Worm (Caenorhabditis elegans) whole organism, mixed stage, embryonic: Measurements from ENCODE around the gene basl-1.

Source experiments
- ces-1 ChIP-seq: fragments of 150-350 bp; optimal IDR thresholded peaks from 2 replicates; lab custom pipeline; 2014; ENCODE audit warnings: missing biosample characterization, missing genetic modification reagents, missing genetic modification characterization
- ham-2 ChIP-seq: fragments of 200-800 bp; sonication (Bioruptor generic); optimal IDR thresholded peaks from 2 replicates; lab custom pipeline; 2018; ENCODE audit warnings: mild to moderate bottlenecking, missing genetic modification characterization, missing compliant biosample characterization
- lsy-2 ChIP-seq: fragments of 150-350 bp; optimal IDR thresholded peaks from 2 replicates; lab custom pipeline; 2014; ENCODE audit warnings: missing biosample characterization, missing genetic modification characterization
- nhr-237 ChIP-seq: fragments of 150-350 bp; optimal IDR thresholded peaks from 2 replicates; lab custom pipeline; 2014; ENCODE audit warnings: missing biosample characterization, missing genetic modification characterization
- nhr-28 ChIP-seq: fragments of 150-350 bp; optimal IDR thresholded peaks from 2 replicates; lab custom pipeline; 2014; ENCODE audit warnings: missing biosample characterization, missing genetic modification characterization
- nhr-76 ChIP-seq: sonication (generic microtip); optimal IDR thresholded peaks from 2 replicates; lab custom pipeline; 2017; ENCODE audit warnings: missing biosample characterization, missing genetic modification characterization
- unc-62 ChIP-seq: fragments of 150-350 bp; optimal IDR thresholded peaks from 2 replicates; lab custom pipeline; 2014; ENCODE audit warnings: missing biosample characterization, missing genetic modification reagents, missing genetic modification characterization

- peak; percentile 64 for TF ChIP-seq lsy-2 (tag; lab: Kevin White, UChicago)
- TF ChIP-seq nhr-28 (tag; lab: Kevin White, UChicago): no peak
- no peak for TF ChIP-seq ham-2
- TF ChIP-seq ces-1 (GFP tag; lab: Kevin White, UChicago): peak; percentile 71
- TF ChIP-seq unc-62 (GFP tag; lab: Kevin White, UChicago): peak; percentile 61
- TF ChIP-seq nhr-76 (tag; lab: Kevin White, UChicago): no peak
- no peak for TF ChIP-seq nhr-237 (tag; lab: Kevin White, UChicago)
Observed at ce11 chrIII:5621236-5621635, 6.5 kb downstream of the basl-1 start.
